Fruit fly (Drosophila melanogaster): ENCODE measurements around the gene Med.
A peak's percentile ranks its signal among the peaks of the same experiment; 100 is the strongest.

Med gene

DNA sequence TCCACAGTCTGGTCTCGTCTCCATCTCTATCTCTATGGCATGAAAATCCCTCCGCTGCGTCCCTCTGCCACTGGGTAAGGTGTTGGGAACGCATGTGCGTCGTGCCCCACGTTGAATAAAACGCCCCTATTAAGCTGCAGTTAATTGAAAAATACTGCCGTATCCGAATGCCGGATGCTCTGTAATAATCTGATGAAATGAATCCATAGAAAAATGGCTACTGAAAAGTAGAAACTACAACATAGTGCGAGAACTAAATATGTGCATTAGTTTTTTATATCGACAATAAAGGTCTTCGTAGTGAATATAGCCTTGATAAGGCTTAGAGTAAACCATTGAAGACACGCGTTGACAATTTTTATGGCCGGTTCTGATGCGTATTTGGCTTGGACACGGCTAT is 44.1 kb upstream of the Med start (continued):
- TF ChIP-seq tll (GFP tag; optimal IDR thresholded peaks at IDR 0.05), result no peak
- TF ChIP-seq Sry-β (GFP tag; optimal IDR thresholded peaks at IDR 0.05), result no peak
- TF ChIP-seq tx (GFP tag; optimal IDR thresholded peaks at IDR 0.05), result no peak
- peak; percentile 52 for TF ChIP-seq CG9727 (GFP tag; optimal IDR thresholded peaks at IDR 0.05)
- peak; percentile 16 for TF ChIP-seq CG33213 (GFP tag; optimal IDR thresholded peaks at IDR 0.05)
- TF ChIP-seq schlank (tag; optimal IDR thresholded peaks at IDR 0.05), result no peak
- TF ChIP-seq sr (GFP tag; IDR thresholded peaks at IDR 0.05), result no peak
- TF ChIP-seq CG9215 (GFP tag; IDR thresholded peaks at IDR 0.05), result 0 out of 2 replicates have a peak, but pooled peaks have one; percentile 24
- no peak for TF ChIP-seq CG30020 (tag; optimal IDR thresholded peaks at IDR 0.05)

dm6 chr3R:31571885-31572292 is 39.0 kb upstream of the Med start, which contains the start of gene gammaCOP:
gammaCOP (plus strand) TSS chr3R:31572143.
- TF ChIP-seq chinmo (GFP tag; IDR thresholded peaks at IDR 0.05; ENCODE audit: partially characterized antibody), result 0 out of 4 replicates have a peak, but pooled peaks have one; percentile 47
- peak; percentile 42 for TF ChIP-seq CG4617 (GFP tag; optimal IDR thresholded peaks at IDR 0.05; ENCODE audit: borderline replicate concordance)
- TF ChIP-seq crp (GFP tag; optimal IDR thresholded peaks at IDR 0.05), result no peak
- peak; percentile 10 for TF ChIP-seq CG4424 (GFP tag; optimal IDR thresholded peaks at IDR 0.05)
- peak; percentile 52 for TF ChIP-seq row (GFP tag; IDR thresholded peaks at IDR 0.05)
- TF ChIP-seq Ets97D (GFP tag; optimal IDR thresholded peaks at IDR 0.05), result peak; percentile 43
- TF ChIP-seq jigr1 (GFP tag; IDR thresholded peaks at IDR 0.05), result no peak
- peak; percentile 50 for TF ChIP-seq CG14710 (tag; optimal IDR thresholded peaks at IDR 0.05)
- TF ChIP-seq CG42726 (GFP tag; IDR thresholded peaks at IDR 0.05; ENCODE audit: partially characterized antibody), result peak; percentile 34; the same call in 1 of the 2 replicates
- peak in 1 of 2 experiments; percentile 40 for TF ChIP-seq Pdp1 (GFP tag; optimal IDR thresholded peaks at IDR 0.05)
- peak; percentile 78; the same call in 1 of the 2 replicates for TF ChIP-seq Dref (GFP tag; IDR thresholded peaks at IDR 0.05)
- peak; percentile 85 for TF ChIP-seq Bgb (GFP tag; IDR thresholded peaks at IDR 0.05; ENCODE audit: partially characterized antibody)
- peak; percentile 9 for TF ChIP-seq CG9727 (GFP tag; optimal IDR thresholded peaks at IDR 0.05)
- TF ChIP-seq CG2712 (tag; optimal IDR thresholded peaks at IDR 0.05), result peak; percentile 36
- peak; percentile 89 for TF ChIP-seq CG2116 (GFP tag; optimal IDR thresholded peaks at IDR 0.05)
- TF ChIP-seq MESR4 (GFP tag; optimal IDR thresholded peaks at IDR 0.05), result peak; percentile 95
- TF ChIP-seq inv (GFP tag; IDR thresholded peaks at IDR 0.05; ENCODE audit: partially characterized antibody), result peak; percentile 85
- TF ChIP-seq zfh2 (GFP tag; optimal IDR thresholded peaks at IDR 0.05), result peak; percentile 2
- no peak for TF ChIP-seq sob (GFP tag; IDR thresholded peaks at IDR 0.05)
- peak; percentile 77 for TF ChIP-seq CG2129 (GFP tag; IDR thresholded peaks at IDR 0.05; ENCODE audit: partially characterized antibody)
- peak; percentile 36; the same call in 1 of the 3 replicates for TF ChIP-seq mld (GFP tag; IDR thresholded peaks at IDR 0.05; ENCODE audit: partially characterized antibody)
- peak; percentile 90 for TF ChIP-seq hbn (GFP tag; IDR thresholded peaks at IDR 0.05; ENCODE audit: partially characterized antibody)
- TF ChIP-seq Doc3 (GFP tag; IDR thresholded peaks at IDR 0.05; ENCODE audit: partially characterized antibody), result peak; percentile 92
- TF ChIP-seq Sin3A (optimal IDR thresholded peaks at IDR 0.05), result peak; percentile 37
- TF ChIP-seq grau (tag; optimal IDR thresholded peaks at IDR 0.05), result peak; percentile 2
- TF ChIP-seq eyg (GFP tag; optimal IDR thresholded peaks at IDR 0.05), result peak; percentile 5
- peak; percentile 1 for TF ChIP-seq CG33213 (GFP tag; optimal IDR thresholded peaks at IDR 0.05)
- peak; percentile 87 for TF ChIP-seq BEAF-32 (GFP tag; optimal IDR thresholded peaks at IDR 0.05)
- TF ChIP-seq stc (GFP tag; IDR thresholded peaks at IDR 0.05), result no peak
- TF ChIP-seq CG34224 (GFP tag; IDR thresholded peaks at IDR 0.05; ENCODE audit: partially characterized antibody), result peak; percentile 95
- no peak for TF ChIP-seq H15 (GFP tag; IDR thresholded peaks at IDR 0.05)
- peak; percentile 99 for TF ChIP-seq CG15514 (GFP tag; optimal IDR thresholded peaks at IDR 0.05)
- TF ChIP-seq vnd (GFP tag; IDR thresholded peaks at IDR 0.05; ENCODE audit: partially characterized antibody), result peak; percentile 89
- peak; percentile 16 for TF ChIP-seq Spps (tag; optimal IDR thresholded peaks at IDR 0.05)
- TF ChIP-seq ase (GFP tag; IDR thresholded peaks at IDR 0.05), result no peak
- peak; percentile 87 for TF ChIP-seq Dp (GFP tag; optimal IDR thresholded peaks at IDR 0.05)
- TF ChIP-seq CG17612 (GFP tag; IDR thresholded peaks at IDR 0.05), result no peak
- peak; percentile 16 for TF ChIP-seq CG12391 (tag; optimal IDR thresholded peaks at IDR 0.05)
- TF ChIP-seq sna (GFP tag; IDR thresholded peaks at IDR 0.05; ENCODE audit: partially characterized antibody), result peak; percentile 97
- TF ChIP-seq amos (GFP tag; IDR thresholded peaks at IDR 0.05; ENCODE audit: partially characterized antibody), result peak; percentile 73
